Worm (Caenorhabditis elegans) whole organism, L3 larva: ENCODE data around the gene cyn-9.

Experiments
- egl-5 ChIP-seq: fragments of 150-350 bp; optimal IDR thresholded peaks from 2 replicates; lab custom pipeline; 2017; ENCODE audit warnings: missing biosample characterization, missing genetic modification reagents, missing genetic modification characterization, inconsistent platforms
- fkh-10 ChIP-seq: sonication (generic microtip); optimal IDR thresholded peaks from 2 replicates; lab custom pipeline; 2017; ENCODE audit warnings: missing biosample characterization, missing genetic modification reagents, missing genetic modification characterization
- fkh-2 ChIP-seq: fragments of 150-350 bp; optimal IDR thresholded peaks from 2 replicates; lab custom pipeline; 2014; ENCODE audit warnings: missing biosample characterization, missing genetic modification reagents, missing genetic modification characterization
- hmg-11 ChIP-seq: sonication (generic microtip); optimal IDR thresholded peaks from 2 replicates; lab custom pipeline; 2016; ENCODE audit warnings: missing genetic modification characterization, missing compliant biosample characterization
- lin-15B ChIP-seq: fragments of 150-350 bp; optimal IDR thresholded peaks from 2 replicates; lab custom pipeline; 2014; ENCODE audit warnings: missing biosample characterization, missing genetic modification characterization
- nhr-12 ChIP-seq: fragments of 150-350 bp; optimal IDR thresholded peaks from 2 replicates; lab custom pipeline; 2014; ENCODE audit warnings: missing biosample characterization, missing genetic modification characterization
- nhr-237 ChIP-seq: fragments of 150-350 bp; optimal IDR thresholded peaks from 2 replicates; lab custom pipeline; 2014; ENCODE audit warnings: missing biosample characterization, missing genetic modification characterization
- pqm-1 ChIP-seq: fragments of 150-350 bp; optimal IDR thresholded peaks from 2 replicates; lab custom pipeline; 2017; ENCODE audit warnings: missing biosample characterization, missing genetic modification characterization, inconsistent platforms
- skn-1 ChIP-seq: fragments of 150-350 bp; optimal IDR thresholded peaks from 2 replicates; lab custom pipeline; 2014; ENCODE audit warnings: missing biosample characterization, missing genetic modification characterization
- snpc-4 ChIP-seq: fragments of 150-350 bp; optimal IDR thresholded peaks from 2 replicates; lab custom pipeline; 2014; ENCODE audit warnings: missing biosample characterization, missing genetic modification characterization
- ztf-4 ChIP-seq: fragments of 150-350 bp; optimal IDR thresholded peaks from 2 replicates; lab custom pipeline; 2014; ENCODE audit warnings: missing biosample characterization, missing genetic modification characterization

DNA sequence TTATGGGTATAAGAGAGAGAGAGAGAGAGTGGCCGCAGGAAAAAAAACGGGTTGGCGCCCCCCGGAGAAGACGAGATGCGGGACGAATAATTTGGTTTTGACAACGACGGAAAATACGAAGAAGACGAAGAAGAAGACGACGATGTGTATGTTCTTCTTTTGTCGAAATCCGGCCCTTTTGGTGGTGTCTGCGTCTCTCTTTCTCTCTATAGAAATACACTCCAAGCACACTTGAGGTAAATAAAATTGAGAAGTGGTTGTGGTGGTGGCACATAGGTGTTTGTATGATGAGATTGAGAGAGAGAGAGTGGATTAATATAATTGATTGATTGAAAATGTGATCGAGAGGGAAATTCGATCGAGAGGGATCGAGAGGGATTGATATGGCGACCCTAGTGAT is 26.6 kb downstream of the cyn-9 start:
- no peak for TF ChIP-seq skn-1 (tag; lab: Kevin White, UChicago)
- no peak for TF ChIP-seq fkh-2 (tag; lab: Kevin White, UChicago)
- no peak for TF ChIP-seq ztf-4 (tag; lab: Kevin White, UChicago)
- no peak for TF ChIP-seq nhr-237 (tag; lab: Kevin White, UChicago)
- TF ChIP-seq lin-15B (tag; lab: Kevin White, UChicago) = no peak
- TF ChIP-seq nhr-12 (tag; lab: Kevin White, UChicago) = no peak
- TF ChIP-seq pqm-1 (tag; lab: Kevin White, UChicago) = no peak
- TF ChIP-seq snpc-4 (tag; lab: Kevin White, UChicago) = no peak
- peak; percentile 25 for TF ChIP-seq egl-5
- TF ChIP-seq hmg-11 = peak; percentile 35
- peak; percentile 9 for TF ChIP-seq fkh-10 (GFP tag; lab: Kevin White, UChicago)
